Fruit fly (Drosophila melanogaster): ENCODE results near the gene Tbh.

Tbh gene

DNA sequence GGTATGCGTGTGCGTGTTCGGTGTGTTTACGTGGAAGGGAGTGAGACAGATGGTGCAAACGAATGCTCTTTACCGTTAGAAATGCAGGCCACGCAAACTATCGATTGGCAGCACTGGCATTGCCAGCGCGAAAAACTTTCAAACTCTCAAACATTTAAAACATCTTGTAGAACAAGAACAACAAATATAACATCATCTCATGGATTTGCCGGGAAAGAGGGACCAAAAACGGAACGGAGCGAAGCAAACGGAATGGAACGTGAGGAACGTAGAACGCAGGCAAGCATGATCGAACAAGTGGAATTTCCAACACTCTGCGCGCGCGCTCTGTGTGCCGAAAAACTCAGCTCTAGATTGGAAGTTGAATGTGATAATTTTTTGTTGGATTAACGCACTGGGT, 36.0 kb upstream of the Tbh start (continued):
- TF ChIP-seq nau (GFP tag; optimal IDR thresholded peaks at IDR 0.05) (no peak), CG7271 (tag; optimal IDR thresholded peaks at IDR 0.05) (no peak), Med (GFP tag) (no peak), CG16863 (GFP tag; optimal IDR thresholded peaks at IDR 0.05) (no peak), CG1602 (GFP tag; optimal IDR thresholded peaks at IDR 0.05) (no peak), en (GFP tag; optimal IDR thresholded peaks at IDR 0.05) (no peak), jing (GFP tag; optimal IDR thresholded peaks at IDR 0.05) (no peak), CG6765 (GFP tag; optimal IDR thresholded peaks at IDR 0.05) (no peak), CG13894 (tag; optimal IDR thresholded peaks at IDR 0.05) (no peak), CG34224 (GFP tag; IDR thresholded peaks at IDR 0.05; ENCODE audit: partially characterized antibody) (no peak), seq (GFP tag; IDR thresholded peaks at IDR 0.05) (no peak), H15 (GFP tag; IDR thresholded peaks at IDR 0.05) (no peak), cwo (GFP tag; optimal IDR thresholded peaks at IDR 0.05) (no peak), Hmr (GFP tag; optimal IDR thresholded peaks at IDR 0.05) (no peak), CG12744 (GFP tag; optimal IDR thresholded peaks at IDR 0.05) (no peak), shn (GFP tag; optimal IDR thresholded peaks at IDR 0.05) (no peak), sr (GFP tag; IDR thresholded peaks at IDR 0.05) (no peak), knrl (GFP tag; IDR thresholded peaks at IDR 0.05; ENCODE audit: partially characterized antibody) (0 out of 3 replicates have a peak, but pooled peaks have one; percentile 18), ro (GFP tag; IDR thresholded peaks at IDR 0.05) (no peak), lola (GFP tag; optimal IDR thresholded peaks at IDR 0.05) (no peak), NFAT (GFP tag; IDR thresholded peaks at IDR 0.05) (no peak), cato (GFP tag; optimal IDR thresholded peaks at IDR 0.05; ENCODE audit: borderline replicate concordance) (no peak), tx (GFP tag; optimal IDR thresholded peaks at IDR 0.05) (no peak), CG7786 (GFP tag; optimal IDR thresholded peaks at IDR 0.05) (no peak), CG14050 (GFP tag; IDR thresholded peaks at IDR 0.05) (no peak), nerfin-1 (tag; optimal IDR thresholded peaks at IDR 0.05) (peak; percentile 3), CG2116 (GFP tag; optimal IDR thresholded peaks at IDR 0.05) (no peak), E2f2 (GFP tag; IDR thresholded peaks at IDR 0.05) (no peak), bbx (GFP tag; IDR thresholded peaks at IDR 0.05; ENCODE audit: partially characterized antibody) (no peak), trem (tag; optimal IDR thresholded peaks at IDR 0.05) (no peak), CG12659 (GFP tag; optimal IDR thresholded peaks at IDR 0.05) (no peak), unpg (GFP tag; optimal IDR thresholded peaks at IDR 0.05) (no peak), Lpt (GFP tag; optimal IDR thresholded peaks at IDR 0.05) (no peak), ase (GFP tag; IDR thresholded peaks at IDR 0.05) (no peak), BEAF-32 (GFP tag; optimal IDR thresholded peaks at IDR 0.05) (peak; percentile 34), ash1 (GFP tag; optimal IDR thresholded peaks at IDR 0.05) (no peak), CG8290 (GFP tag; optimal IDR thresholded peaks at IDR 0.05) (peak; percentile 46), CG8290 (tag; optimal IDR thresholded peaks at IDR 0.05) (no peak), CG13287 (GFP tag; IDR thresholded peaks at IDR 0.05; ENCODE audit: partially characterized antibody) (no peak), Ada2b (GFP tag; IDR thresholded peaks at IDR 0.05) (no peak), sens (GFP tag) (peak; percentile 64), Six4 (GFP tag; optimal IDR thresholded peaks at IDR 0.05) (no peak), CG17186 (GFP tag; optimal IDR thresholded peaks at IDR 0.05) (no peak), esg (GFP tag; conservative IDR thresholded peaks at IDR 0.05) (no peak), Sry-δ (GFP tag; optimal IDR thresholded peaks at IDR 0.05) (peak; percentile 32), CG1603 (tag; optimal IDR thresholded peaks at IDR 0.05) (no peak), bab2 (GFP tag; optimal IDR thresholded peaks at IDR 0.05) (no peak), CG10543 (GFP tag; optimal IDR thresholded peaks at IDR 0.05) (no peak)

All from whole organism, embryonic.